Worm (Caenorhabditis elegans): Measurements from ENCODE around the gene fbxa-133.
"Not testable (repeated sequence)": the region's sequence is repeated elsewhere in the genome, so short reads cannot be mapped to it uniquely, and the experiment has no call there.

Gene fbxa-133

ce11 chrV:17584352-17584843, at the start of gene fbxa-133:
TSS of gene fbxa-133 (plus strand) at chrV:17584793.
- TF ChIP-seq med-1 (GFP tag; optimal IDR thresholded peaks at IDR 0.05; ENCODE audit: insufficient read depth); flt-1 (GFP tag; IDR thresholded peaks at IDR 0.05); T22C8.4 (GFP tag; IDR thresholded peaks at IDR 0.05): not testable (repeated sequence)

- TF ChIP-seq klf-2 (GFP tag; conservative IDR thresholded peaks at IDR 0.05) (no peak), ztf-23 (GFP tag; IDR thresholded peaks at IDR 0.05) (no peak), flt-1 (GFP tag; IDR thresholded peaks at IDR 0.05) (no peak), ztf-29 (GFP tag; IDR thresholded peaks at IDR 0.05) (no peak), tab-1 (GFP tag; IDR thresholded peaks at IDR 0.05) (no peak), med-1 (GFP tag; optimal IDR thresholded peaks at IDR 0.05; ENCODE audit: insufficient read depth) (no peak), cog-1 (tag; optimal IDR thresholded peaks at IDR 0.05) (no peak), ref-1 (GFP tag; conservative IDR thresholded peaks at IDR 0.05) (no peak), T22C8.4 (GFP tag; IDR thresholded peaks at IDR 0.05) (no peak)
These were observed 46.2 kb upstream of the fbxa-133 start, which contains the start of gene C18D4.6 for ce11 chrV:17538279-17538896. TSS of gene C18D4.6 (minus strand) at chrV:17538375.

ce11 chrV:17539289-17539688, 45.3 kb upstream of the fbxa-133 start:
- TF ChIP-seq klf-2 (GFP tag; conservative IDR thresholded peaks at IDR 0.05) (no peak), cog-1 (tag; optimal IDR thresholded peaks at IDR 0.05) (no peak), ztf-23 (GFP tag; IDR thresholded peaks at IDR 0.05) (no peak), ztf-29 (GFP tag; IDR thresholded peaks at IDR 0.05) (no peak), med-1 (GFP tag; optimal IDR thresholded peaks at IDR 0.05; ENCODE audit: insufficient read depth) (no peak), ref-1 (GFP tag; conservative IDR thresholded peaks at IDR 0.05) (no peak), tab-1 (GFP tag; IDR thresholded peaks at IDR 0.05) (no peak)

- no peak for TF ChIP-seq cog-1 (tag; optimal IDR thresholded peaks at IDR 0.05)
- TF ChIP-seq ztf-23 (GFP tag; IDR thresholded peaks at IDR 0.05): no peak
- TF ChIP-seq ztf-29 (GFP tag; IDR thresholded peaks at IDR 0.05): no peak
- TF ChIP-seq ref-1 (GFP tag; conservative IDR thresholded peaks at IDR 0.05): no peak
- TF ChIP-seq T22C8.4 (GFP tag; IDR thresholded peaks at IDR 0.05): no peak
- no peak for TF ChIP-seq flt-1 (GFP tag; IDR thresholded peaks at IDR 0.05)
- TF ChIP-seq klf-2 (GFP tag; conservative IDR thresholded peaks at IDR 0.05): no peak
- no peak for TF ChIP-seq med-1 (GFP tag; optimal IDR thresholded peaks at IDR 0.05; ENCODE audit: insufficient read depth)
- no peak for TF ChIP-seq tab-1 (GFP tag; IDR thresholded peaks at IDR 0.05)
These were observed 44.3 kb upstream of the fbxa-133 start, which contains the start of gene srz-25 for ce11 chrV:17540295-17540694. TSS of gene srz-25 (plus strand) at chrV:17540595.

- TF ChIP-seq tab-1 (GFP tag; IDR thresholded peaks at IDR 0.05): 0 out of 2 replicates have a peak, but pooled peaks have one; percentile 65
- peak; percentile 59; the same call in 1 of the 2 replicates for TF ChIP-seq flt-1 (GFP tag; IDR thresholded peaks at IDR 0.05)
- no peak for TF ChIP-seq T22C8.4 (GFP tag; IDR thresholded peaks at IDR 0.05)
- TF ChIP-seq klf-2 (GFP tag; conservative IDR thresholded peaks at IDR 0.05): peak; percentile 57
- TF ChIP-seq med-1 (GFP tag; optimal IDR thresholded peaks at IDR 0.05; ENCODE audit: insufficient read depth): no peak
- TF ChIP-seq ztf-29 (GFP tag; IDR thresholded peaks at IDR 0.05): no peak
- TF ChIP-seq cog-1 (tag; optimal IDR thresholded peaks at IDR 0.05): no peak
- no peak for TF ChIP-seq ref-1 (GFP tag; conservative IDR thresholded peaks at IDR 0.05)
- peak; percentile 53; the same call in 1 of the 2 replicates for TF ChIP-seq ztf-23 (GFP tag; IDR thresholded peaks at IDR 0.05)
These were observed 42.3 kb upstream of the fbxa-133 start for ce11 chrV:17542304-17542703.

ce11 chrV:17546931-17547330, 37.7 kb upstream of the fbxa-133 start:
- TF ChIP-seq klf-2 (GFP tag; conservative IDR thresholded peaks at IDR 0.05) (no peak), flt-1 (GFP tag; IDR thresholded peaks at IDR 0.05) (no peak), med-1 (GFP tag; optimal IDR thresholded peaks at IDR 0.05; ENCODE audit: insufficient read depth) (no peak), cog-1 (tag; optimal IDR thresholded peaks at IDR 0.05) (no peak), ztf-29 (GFP tag; IDR thresholded peaks at IDR 0.05) (no peak), ztf-23 (GFP tag; IDR thresholded peaks at IDR 0.05) (no peak), tab-1 (GFP tag; IDR thresholded peaks at IDR 0.05) (no peak), ref-1 (GFP tag; conservative IDR thresholded peaks at IDR 0.05) (no peak), T22C8.4 (GFP tag; IDR thresholded peaks at IDR 0.05) (no peak)

ce11 chrV:17548635-17549034, 36.0 kb upstream of the fbxa-133 start:
- TF ChIP-seq ztf-23 (GFP tag; IDR thresholded peaks at IDR 0.05): no peak
- no peak for TF ChIP-seq flt-1 (GFP tag; IDR thresholded peaks at IDR 0.05)
- no peak for TF ChIP-seq cog-1 (tag; optimal IDR thresholded peaks at IDR 0.05)
- no peak for TF ChIP-seq ref-1 (GFP tag; conservative IDR thresholded peaks at IDR 0.05)
- TF ChIP-seq ztf-29 (GFP tag; IDR thresholded peaks at IDR 0.05): no peak
- TF ChIP-seq klf-2 (GFP tag; conservative IDR thresholded peaks at IDR 0.05): no peak
- no peak for TF ChIP-seq tab-1 (GFP tag; IDR thresholded peaks at IDR 0.05)
- TF ChIP-seq med-1 (GFP tag; optimal IDR thresholded peaks at IDR 0.05; ENCODE audit: insufficient read depth): no peak
- no peak for TF ChIP-seq T22C8.4 (GFP tag; IDR thresholded peaks at IDR 0.05)

ce11 chrV:17549362-17549761, 35.2 kb upstream of the fbxa-133 start, which contains the start of gene fbxa-176:
TSS of gene fbxa-176 (plus strand) at chrV:17549675.
- TF ChIP-seq tab-1 (GFP tag; IDR thresholded peaks at IDR 0.05): no peak
- TF ChIP-seq flt-1 (GFP tag; IDR thresholded peaks at IDR 0.05): no peak
- TF ChIP-seq T22C8.4 (GFP tag; IDR thresholded peaks at IDR 0.05): no peak
- no peak for TF ChIP-seq med-1 (GFP tag; optimal IDR thresholded peaks at IDR 0.05; ENCODE audit: insufficient read depth)
- no peak for TF ChIP-seq ztf-29 (GFP tag; IDR thresholded peaks at IDR 0.05)
- TF ChIP-seq ztf-23 (GFP tag; IDR thresholded peaks at IDR 0.05): no peak
- TF ChIP-seq ref-1 (GFP tag; conservative IDR thresholded peaks at IDR 0.05): no peak
- TF ChIP-seq cog-1 (tag; optimal IDR thresholded peaks at IDR 0.05): no peak
- no peak for TF ChIP-seq klf-2 (GFP tag; conservative IDR thresholded peaks at IDR 0.05)

ce11 chrV:17551396-17551795, 33.2 kb upstream of the fbxa-133 start:
- TF ChIP-seq klf-2 (GFP tag; conservative IDR thresholded peaks at IDR 0.05): no peak
- TF ChIP-seq ref-1 (GFP tag; conservative IDR thresholded peaks at IDR 0.05): no peak
- TF ChIP-seq med-1 (GFP tag; optimal IDR thresholded peaks at IDR 0.05; ENCODE audit: insufficient read depth): no peak
- TF ChIP-seq tab-1 (GFP tag; IDR thresholded peaks at IDR 0.05): no peak
- TF ChIP-seq flt-1 (GFP tag; IDR thresholded peaks at IDR 0.05): no peak
- no peak for TF ChIP-seq cog-1 (tag; optimal IDR thresholded peaks at IDR 0.05)
- TF ChIP-seq T22C8.4 (GFP tag; IDR thresholded peaks at IDR 0.05): no peak
- no peak for TF ChIP-seq ztf-23 (GFP tag; IDR thresholded peaks at IDR 0.05)
- no peak for TF ChIP-seq ztf-29 (GFP tag; IDR thresholded peaks at IDR 0.05)

Data from whole organism, midembryonic.